Worm (Caenorhabditis elegans) whole organism, L3 larva: ENCODE results near the gene glb-9.

Experiments used
- ama-1 ChIP-seq: fragments of 150-350 bp; optimal IDR thresholded peaks from 2 replicates; lab custom pipeline; 2018
- ceh-9 ChIP-seq: sonication (generic microtip); optimal IDR thresholded peaks from 2 replicates; lab custom pipeline; 2018; ENCODE audit warnings: missing biosample characterization, missing genetic modification characterization
- egl-27 ChIP-seq: sonication (generic microtip); optimal IDR thresholded peaks from 4 replicates; lab custom pipeline; 2017; ENCODE audit warnings: missing biosample characterization, missing genetic modification reagents, missing genetic modification characterization
- elt-1 ChIP-seq: fragments of 150-350 bp; optimal IDR thresholded peaks from 2 replicates; lab custom pipeline; 2014; ENCODE audit warnings: missing biosample characterization, missing genetic modification characterization
- elt-3 ChIP-seq, 3 experiments: fragments of 150-350 bp in 1 of 3; sonication (generic microtip) in 2 of 3; optimal IDR thresholded peaks; 2 replicates in 2 of 3; 4 replicates in 1 of 3; lab custom pipeline; 2014 to 2017; ENCODE audit warnings: missing biosample characterization in 3 of 3, missing genetic modification characterization in 3 of 3
- lsy-12 ChIP-seq: sonication (generic microtip); optimal IDR thresholded peaks from 2 replicates; lab custom pipeline; 2016; ENCODE audit warnings: mild to moderate bottlenecking, missing genetic modification characterization, missing compliant biosample characterization
- nhr-11 ChIP-seq: fragments of 150-350 bp; optimal IDR thresholded peaks from 2 replicates; lab custom pipeline; 2014; ENCODE audit warnings: missing biosample characterization, missing genetic modification characterization
- skn-1 ChIP-seq: fragments of 150-350 bp; optimal IDR thresholded peaks from 2 replicates; lab custom pipeline; 2014; ENCODE audit warnings: missing biosample characterization, missing genetic modification characterization
- unc-62 ChIP-seq: fragments of 150-350 bp; sonication (generic microtip); optimal IDR thresholded peaks from 4 replicates; lab custom pipeline; 2014; ENCODE audit warnings: missing biosample characterization, missing genetic modification reagents, missing genetic modification characterization
- zag-1 ChIP-seq: fragments of 150-350 bp; optimal IDR thresholded peaks from 2 replicates; lab custom pipeline; 2014; ENCODE audit warnings: missing biosample characterization, missing genetic modification characterization
- ztf-11 ChIP-seq: fragments of 150-350 bp; optimal IDR thresholded peaks from 2 replicates; lab custom pipeline; 2014; ENCODE audit warnings: missing biosample characterization, missing genetic modification characterization

ce11 chrII:7459205-7459604 lies 59.9 kb downstream of the glb-9 start, which contains the start of gene D1022.2:
- TF ChIP-seq unc-62 (GFP tag; lab: Kevin White, UChicago): no peak
- no peak for TF ChIP-seq elt-1 (tag; lab: Kevin White, UChicago)
- TF ChIP-seq lsy-12 (tag; lab: Kevin White, UChicago): no peak
- no peak for TF ChIP-seq elt-3 (tag; optimal IDR thresholded peaks at IDR 0.05; lab: Kevin White, UChicago)
- TF ChIP-seq ztf-11: no peak
- TF ChIP-seq nhr-11 (tag; lab: Kevin White, UChicago): no peak
- no peak for TF ChIP-seq zag-1 (tag; lab: Kevin White, UChicago)
- TF ChIP-seq skn-1: no peak
- no peak for TF ChIP-seq egl-27 (tag; lab: Kevin White, UChicago)
- TF ChIP-seq ama-1 (lab: Kevin White, UChicago): no peak
- TF ChIP-seq ceh-9 (tag; lab: Kevin White, UChicago): no peak
